Fruit fly (Drosophila melanogaster): ENCODE measurements around the gene CG9624.

CG9624 gene

DNA sequence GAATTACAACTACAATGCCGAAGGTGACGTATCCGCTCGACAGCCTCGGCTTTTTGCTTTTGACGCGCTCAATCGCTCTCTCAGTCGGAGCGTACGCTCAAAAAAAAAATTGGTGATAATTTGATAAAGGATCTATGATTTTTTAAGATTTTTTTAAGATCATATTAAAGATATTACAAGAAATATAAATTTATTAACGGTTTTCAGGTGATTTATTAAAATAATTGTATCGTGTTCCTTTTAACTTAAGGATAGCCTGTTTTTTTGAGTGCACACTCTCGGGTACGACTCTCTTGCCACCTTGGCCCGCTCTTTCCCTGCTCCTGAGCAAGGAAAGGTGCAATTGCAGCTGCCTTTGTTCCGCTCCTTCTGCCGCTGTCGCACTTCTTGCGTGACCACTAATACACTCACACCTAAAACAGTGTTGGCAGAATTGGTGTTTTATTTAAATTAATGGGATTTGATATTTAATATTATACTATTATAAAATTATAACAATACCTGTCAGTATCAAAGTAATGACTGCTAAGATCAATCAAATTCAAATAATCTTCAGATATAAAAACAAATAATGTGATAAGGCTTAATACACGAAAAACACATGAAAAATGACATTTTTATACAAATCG is 49.1 kb upstream of the CG9624 start (continued):
- peak; percentile 79 for TF ChIP-seq Ada2b (GFP tag; IDR thresholded peaks at IDR 0.05)
- TF ChIP-seq Awh (GFP tag; IDR thresholded peaks at IDR 0.05), result peak; percentile 68
- TF ChIP-seq YL-1 (GFP tag; optimal IDR thresholded peaks at IDR 0.05), result peak; percentile 38
- no peak for TF ChIP-seq prd (optimal IDR thresholded peaks at IDR 0.05)
- peak; percentile 95 for TF ChIP-seq prd (GFP tag; IDR thresholded peaks at IDR 0.05)
- TF ChIP-seq CG5180 (GFP tag; optimal IDR thresholded peaks at IDR 0.05), result peak; percentile 32
- peak; percentile 95 for TF ChIP-seq CG15696 (tag; optimal IDR thresholded peaks at IDR 0.05)
- no peak for TF ChIP-seq luna (GFP tag; optimal IDR thresholded peaks at IDR 0.05)
- TF ChIP-seq CG6854 (GFP tag; optimal IDR thresholded peaks at IDR 0.05), result peak; percentile 65
- TF ChIP-seq Fer1 (GFP tag; optimal IDR thresholded peaks at IDR 0.05), result no peak
- no peak for TF ChIP-seq unc-4 (GFP tag; IDR thresholded peaks at IDR 0.05; ENCODE audit: partially characterized antibody)
- no peak for TF ChIP-seq Doc3 (GFP tag; IDR thresholded peaks at IDR 0.05; ENCODE audit: partially characterized antibody)
- TF ChIP-seq CG4730 (GFP tag; IDR thresholded peaks at IDR 0.05), result peak; percentile 68
- TF ChIP-seq D19A (tag; optimal IDR thresholded peaks at IDR 0.05), result peak; percentile 82
- peak; percentile 66 for TF ChIP-seq CG15011 (GFP tag; optimal IDR thresholded peaks at IDR 0.05)
- no peak for TF ChIP-seq CG7786 (GFP tag; optimal IDR thresholded peaks at IDR 0.05)
- peak; percentile 49 for TF ChIP-seq trh (GFP tag; optimal IDR thresholded peaks at IDR 0.05)
- TF ChIP-seq tin (GFP tag; optimal IDR thresholded peaks at IDR 0.05), result peak; percentile 74
- peak; percentile 9 for TF ChIP-seq zfh2 (GFP tag; optimal IDR thresholded peaks at IDR 0.05)
- TF ChIP-seq CG31388 (GFP tag; optimal IDR thresholded peaks at IDR 0.05), result peak; percentile 20
- peak; percentile 87 for TF ChIP-seq CG17361 (GFP tag; IDR thresholded peaks at IDR 0.05)
- TF ChIP-seq CG13894 (tag; optimal IDR thresholded peaks at IDR 0.05), result no peak
- TF ChIP-seq CG18619 (GFP tag; optimal IDR thresholded peaks at IDR 0.05), result peak; percentile 73
- TF ChIP-seq nerfin-1 (tag; optimal IDR thresholded peaks at IDR 0.05), result peak; percentile 60
- peak; percentile 51; the same call in 1 of the 2 replicates for TF ChIP-seq Oaz (GFP tag; IDR thresholded peaks at IDR 0.05)
- TF ChIP-seq CG10366 (GFP tag; IDR thresholded peaks at IDR 0.05), result peak; percentile 74
- TF ChIP-seq sens (GFP tag), result peak; percentile 90
- TF ChIP-seq mam (GFP tag; optimal IDR thresholded peaks at IDR 0.05), result no peak
- TF ChIP-seq E2f2 (GFP tag; IDR thresholded peaks at IDR 0.05), result peak; percentile 63
- TF ChIP-seq bbx (GFP tag; IDR thresholded peaks at IDR 0.05; ENCODE audit: partially characterized antibody), result no peak
- TF ChIP-seq kni (GFP tag; optimal IDR thresholded peaks at IDR 0.05), result no peak
- no peak for TF ChIP-seq zen2 (GFP tag; IDR thresholded peaks at IDR 0.05; ENCODE audit: partially characterized antibody)
- no peak for TF ChIP-seq Bgb (GFP tag; IDR thresholded peaks at IDR 0.05; ENCODE audit: partially characterized antibody)
- peak; percentile 80 for TF ChIP-seq ranshi (GFP tag; IDR thresholded peaks at IDR 0.05)
- TF ChIP-seq CG4820 (GFP tag; optimal IDR thresholded peaks at IDR 0.05), result peak; percentile 61
- TF ChIP-seq E2f1 (GFP tag; IDR thresholded peaks at IDR 0.05), result peak; percentile 71
- peak in 1 of 2 experiments; percentile 85 for TF ChIP-seq tll (GFP tag; optimal IDR thresholded peaks at IDR 0.05)
- peak; percentile 92 for TF ChIP-seq Ets65A (GFP tag)
- TF ChIP-seq her (GFP tag; optimal IDR thresholded peaks at IDR 0.05), result no peak
- TF ChIP-seq CG32532 (GFP tag; IDR thresholded peaks at IDR 0.05), result peak; percentile 85
- peak; percentile 88 for TF ChIP-seq so (GFP tag; IDR thresholded peaks at IDR 0.05)
- TF ChIP-seq CG3065 (GFP tag; optimal IDR thresholded peaks at IDR 0.05), result peak; percentile 50
- peak; percentile 9 for TF ChIP-seq pho (GFP tag; optimal IDR thresholded peaks at IDR 0.05)
- TF ChIP-seq Spps (tag; optimal IDR thresholded peaks at IDR 0.05), result peak; percentile 64
- TF ChIP-seq Antp (GFP tag; optimal IDR thresholded peaks at IDR 0.05), result no peak
- TF ChIP-seq CG8944 (GFP tag; optimal IDR thresholded peaks at IDR 0.05), result peak; percentile 29
- peak; percentile 84 for TF ChIP-seq sob (GFP tag; IDR thresholded peaks at IDR 0.05)
- TF ChIP-seq B-H2 (GFP tag; optimal IDR thresholded peaks at IDR 0.05), result peak; percentile 22
- TF ChIP-seq unpg (GFP tag; optimal IDR thresholded peaks at IDR 0.05), result no peak
- TF ChIP-seq lmd (GFP tag; IDR thresholded peaks at IDR 0.05), result peak; percentile 74; the same call in 1 of the 2 replicates
- peak; percentile 84 for TF ChIP-seq CG13775 (GFP tag; optimal IDR thresholded peaks at IDR 0.05)

Data from whole organism, embryonic.